Worm (Caenorhabditis elegans): ENCODE results near the gene Y46G5A.20.

DNA sequence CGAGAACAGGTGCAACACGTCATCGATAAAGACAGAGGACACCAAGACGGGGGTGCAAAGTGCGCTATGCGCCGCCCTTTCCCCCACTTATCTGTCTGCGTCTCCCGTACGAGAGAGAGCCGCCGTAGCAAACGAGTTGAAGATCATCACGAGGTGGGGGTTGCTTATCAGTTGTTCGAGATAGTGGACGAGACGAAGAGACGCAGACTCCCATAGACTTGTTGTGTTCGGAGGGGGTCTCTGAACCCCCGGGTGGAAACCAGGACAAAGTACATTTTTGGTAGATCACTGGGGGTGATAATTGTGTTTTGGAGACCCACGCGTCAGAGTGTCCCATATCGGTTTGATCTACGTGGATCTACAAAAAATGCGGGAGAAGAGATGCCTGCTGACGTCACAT is 12.0 kb upstream of the Y46G5A.20 start:
- TF ChIP-seq dao-5 (tag; optimal IDR thresholded peaks at IDR 0.05): no peak
- no peak for TF ChIP-seq him-1 (tag; optimal IDR thresholded peaks at IDR 0.05)

All from whole organism, L4/young adult.